Worm (Caenorhabditis elegans) whole organism, L1 larva: Measurements from ENCODE around the gene Y54G2A.52.

Experiments used
- C34B4.2 ChIP-seq: sonication (generic microtip); optimal IDR thresholded peaks from 2 replicates; lab custom pipeline; 2017; ENCODE audit warnings: mild to moderate bottlenecking, missing genetic modification characterization, missing compliant biosample characterization
- Y116A8C.19 ChIP-seq: sonication (generic microtip); optimal IDR thresholded peaks from 2 replicates; lab custom pipeline; 2016; ENCODE audit warnings: missing compliant biosample characterization, missing genetic modification characterization, borderline replicate concordance
- aha-1 ChIP-seq: fragments of 150-350 bp; optimal IDR thresholded peaks from 2 replicates; lab custom pipeline; 2014; ENCODE audit warnings: missing biosample characterization, missing genetic modification characterization
- alr-1 ChIP-seq: fragments of 200-800 bp; sonication (Bioruptor generic); optimal IDR thresholded peaks from 2 replicates; lab custom pipeline; 2018; ENCODE audit warnings: borderline replicate concordance, mild to moderate bottlenecking, missing genetic modification characterization, missing compliant biosample characterization
- ama-1 ChIP-seq: fragments of 150-350 bp; optimal IDR thresholded peaks from 2 replicates; lab custom pipeline; 2014
- blmp-1 ChIP-seq: fragments of 150-350 bp; optimal IDR thresholded peaks from 2 replicates; lab custom pipeline; 2014; ENCODE audit warnings: missing biosample characterization, missing genetic modification characterization
- ceh-82 ChIP-seq, 3 experiments: fragments of 150-350 bp in 1 of 3; sonication (generic microtip) in 2 of 3; optimal IDR thresholded peaks; 2 replicates each; lab custom pipeline; 2014 to 2017; ENCODE audit warnings: missing biosample characterization in 3 of 3, missing genetic modification characterization in 3 of 3
- ceh-88 ChIP-seq: fragments of 200-800 bp; sonication (Bioruptor generic); IDR thresholded peaks from 2 replicates; pipeline ENCODE4 v1.3.6; 2022; ENCODE audit warnings: missing genetic modification characterization, missing compliant biosample characterization
- ceh-90 ChIP-seq: sonication (generic microtip); optimal IDR thresholded peaks from 2 replicates; lab custom pipeline; 2016; ENCODE audit warnings: missing genetic modification characterization, missing compliant biosample characterization
- ces-1 ChIP-seq: fragments of 150-350 bp; optimal IDR thresholded peaks from 2 replicates; lab custom pipeline; 2014; ENCODE audit warnings: missing biosample characterization, missing genetic modification reagents, missing genetic modification characterization
- dpl-1 ChIP-seq, 3 experiments: fragments of 150-350 bp in 2 of 3; sonication (generic microtip) in 1 of 3; optimal IDR thresholded peaks; 2 replicates each; lab custom pipeline; 2014 to 2017; ENCODE audit warnings: missing biosample characterization in 3 of 3, missing genetic modification characterization in 3 of 3, missing genetic modification reagents in 3 of 3
- efl-3 ChIP-seq: fragments of 200-800 bp; sonication (Bioruptor generic); optimal IDR thresholded peaks from 2 replicates; lab custom pipeline; 2018; ENCODE audit warnings: mild to moderate bottlenecking, missing genetic modification characterization, missing compliant biosample characterization
- egl-27 ChIP-seq, 2 experiments: fragments of 150-350 bp in 1 of 2; sonication (generic microtip); optimal IDR thresholded peaks; 3 replicates each; lab custom pipeline; 2017 to 2018; ENCODE audit warnings: missing biosample characterization in 2 of 2, missing genetic modification characterization in 2 of 2, missing genetic modification reagents in 2 of 2
- elt-2 ChIP-seq: sonication (generic microtip); optimal IDR thresholded peaks from 2 replicates; lab custom pipeline; 2016; ENCODE audit warnings: missing genetic modification characterization, mild to moderate bottlenecking, inconsistent platforms, missing compliant biosample characterization, missing genetic modification reagents
- ets-5 ChIP-seq: fragments of 200-800 bp; sonication (Bioruptor generic); IDR thresholded peaks from 2 replicates; pipeline ENCODE4 v1.3.6; 2022; ENCODE audit warnings: missing genetic modification characterization, missing compliant biosample characterization
- fkh-10 ChIP-seq: sonication (generic microtip); optimal IDR thresholded peaks from 2 replicates; lab custom pipeline; 2017; ENCODE audit warnings: missing biosample characterization, missing genetic modification reagents, missing genetic modification characterization
- fkh-4 ChIP-seq: sonication (generic microtip); optimal IDR thresholded peaks from 2 replicates; lab custom pipeline; 2016; ENCODE audit warnings: missing compliant biosample characterization, missing genetic modification characterization, borderline replicate concordance
- grh-1 ChIP-seq: fragments of 200-800 bp; sonication (Bioruptor generic); IDR thresholded peaks from 2 replicates; pipeline ENCODE4 v1.3.6; 2022; ENCODE audit warnings: missing genetic modification reagents, missing genetic modification characterization, missing compliant biosample characterization
- hlh-4 ChIP-seq: sonication (generic microtip); optimal IDR thresholded peaks from 2 replicates; lab custom pipeline; 2016; ENCODE audit warnings: mild to moderate bottlenecking, missing genetic modification characterization, missing compliant biosample characterization
- isw-1 ChIP-seq: fragments of 200-800 bp; sonication (Bioruptor generic); IDR thresholded peaks from 2 replicates; pipeline ENCODE4 v1.3.6; 2022; ENCODE audit warnings: missing genetic modification characterization, missing compliant biosample characterization
- jun-1 ChIP-seq: fragments of 150-350 bp; optimal IDR thresholded peaks from 2 replicates; lab custom pipeline; 2014; ENCODE audit warnings: missing biosample characterization, missing genetic modification reagents, missing genetic modification characterization
- lin-14 ChIP-seq: fragments of 200-800 bp; sonication (Bioruptor generic); optimal IDR thresholded peaks from 2 replicates; lab custom pipeline; 2018; ENCODE audit warnings: mild to moderate bottlenecking, missing genetic modification characterization, moderate library complexity, missing compliant biosample characterization
- lin-15B ChIP-seq: fragments of 150-350 bp; sonication (generic microtip); optimal IDR thresholded peaks from 3 replicates; lab custom pipeline; 2014; ENCODE audit warnings: missing biosample characterization, missing genetic modification characterization
- lin-39 ChIP-seq: fragments of 150-350 bp; optimal IDR thresholded peaks from 2 replicates; lab custom pipeline; 2014; ENCODE audit warnings: missing biosample characterization, missing genetic modification reagents, missing genetic modification characterization
- lsy-2 ChIP-seq, 2 experiments: fragments of 150-350 bp; optimal IDR thresholded peaks; 2 replicates each; lab custom pipeline; 2014; ENCODE audit warnings: missing biosample characterization in 2 of 2, missing genetic modification characterization in 2 of 2
- mab-9 ChIP-seq: fragments of 200-800 bp; sonication (Bioruptor generic); IDR thresholded peaks from 2 replicates; pipeline ENCODE4 v1.3.6; 2022; ENCODE audit warnings: missing genetic modification reagents, missing genetic modification characterization, missing compliant biosample characterization
- mdl-1 ChIP-seq, 2 experiments: fragments of 150-350 bp; optimal IDR thresholded peaks; 2 replicates each; lab custom pipeline; 2014 to 2017; ENCODE audit warnings: missing biosample characterization in 2 of 2, missing genetic modification characterization in 2 of 2, inconsistent platforms in 1 of 2
- mef-2 ChIP-seq: fragments of 150-350 bp; optimal IDR thresholded peaks from 2 replicates; lab custom pipeline; 2014; ENCODE audit warnings: missing biosample characterization, missing genetic modification characterization
- nhr-12 ChIP-seq: sonication (generic microtip); optimal IDR thresholded peaks from 2 replicates; lab custom pipeline; 2017; ENCODE audit warnings: missing biosample characterization, missing genetic modification characterization
- nhr-19 ChIP-seq: fragments of 200-800 bp; sonication (Bioruptor generic); conservative IDR thresholded peaks from 2 replicates; pipeline ENCODE4 v1.3.6; 2022; ENCODE audit warnings: missing genetic modification characterization, missing compliant biosample characterization
- nhr-20 ChIP-seq: sonication (generic microtip); optimal IDR thresholded peaks from 2 replicates; lab custom pipeline; 2016; ENCODE audit warnings: mild to moderate bottlenecking, missing genetic modification characterization, missing compliant biosample characterization
- nhr-47 ChIP-seq: sonication (generic microtip); optimal IDR thresholded peaks from 2 replicates; lab custom pipeline; 2016; ENCODE audit warnings: mild to moderate bottlenecking, missing genetic modification characterization, moderate library complexity, missing compliant biosample characterization
- nhr-71 ChIP-seq: sonication (generic microtip); optimal IDR thresholded peaks from 2 replicates; lab custom pipeline; 2016; ENCODE audit warnings: mild to moderate bottlenecking, missing genetic modification characterization, moderate library complexity, missing compliant biosample characterization
- nhr-77 ChIP-seq: fragments of 150-350 bp; optimal IDR thresholded peaks from 2 replicates; lab custom pipeline; 2014; ENCODE audit warnings: missing biosample characterization, missing genetic modification characterization
- nhr-84 ChIP-seq: sonication (generic microtip); optimal IDR thresholded peaks from 2 replicates; lab custom pipeline; 2017; ENCODE audit warnings: missing biosample characterization, missing genetic modification characterization
- nhr-90 ChIP-seq: sonication (generic microtip); optimal IDR thresholded peaks from 2 replicates; lab custom pipeline; 2016; ENCODE audit warnings: mild to moderate bottlenecking, missing genetic modification characterization, missing compliant biosample characterization; ENCODE audit not compliant: poor library complexity
- pag-3 ChIP-seq: sonication (generic microtip); optimal IDR thresholded peaks from 2 replicates; lab custom pipeline; 2017; ENCODE audit warnings: missing genetic modification characterization, mild to moderate bottlenecking, missing compliant biosample characterization, antibody characterized with exemption, borderline replicate concordance; ENCODE audit not compliant: insufficient read depth
- rnt-1 ChIP-seq: sonication (generic microtip); optimal IDR thresholded peaks from 2 replicates; lab custom pipeline; 2016; ENCODE audit warnings: mild to moderate bottlenecking, missing genetic modification characterization, moderate library complexity, missing compliant biosample characterization
- snpc-4 ChIP-seq: fragments of 150-350 bp; optimal IDR thresholded peaks from 2 replicates; lab custom pipeline; 2014; ENCODE audit warnings: missing biosample characterization, missing genetic modification characterization
- snu-23 ChIP-seq: sonication (generic microtip); optimal IDR thresholded peaks from 2 replicates; lab custom pipeline; 2016; ENCODE audit warnings: missing genetic modification characterization, missing compliant biosample characterization
- sox-4 ChIP-seq: sonication (generic microtip); optimal IDR thresholded peaks from 2 replicates; lab custom pipeline; 2016; ENCODE audit warnings: missing genetic modification characterization, missing compliant biosample characterization
- unc-86 ChIP-seq: sonication (generic microtip); optimal IDR thresholded peaks from 2 replicates; lab custom pipeline; 2016; ENCODE audit warnings: missing genetic modification characterization, missing compliant biosample characterization
- xbp-1 ChIP-seq: sonication (generic microtip); optimal IDR thresholded peaks from 2 replicates; lab custom pipeline; 2016; ENCODE audit warnings: missing genetic modification characterization, missing compliant biosample characterization

Y54G2A.52 gene

DNA sequence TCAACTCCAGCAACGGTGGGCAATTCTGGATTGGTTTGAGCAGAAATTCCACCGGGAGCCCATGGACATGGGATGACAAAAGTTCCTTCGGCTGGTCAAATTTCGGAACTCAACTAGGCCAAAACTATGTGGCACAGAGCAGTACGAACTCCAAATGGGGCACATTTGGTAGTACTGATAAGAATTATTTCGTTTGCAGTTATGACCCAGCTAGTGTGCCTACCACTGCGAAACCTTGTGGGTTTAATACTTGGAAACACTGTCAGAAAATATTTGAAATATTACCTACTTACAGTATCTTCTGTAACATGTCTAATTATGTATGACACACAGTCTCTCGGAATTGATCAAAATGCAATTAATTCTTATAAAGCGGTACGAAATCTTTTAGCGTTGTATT is 27.8 kb upstream of the Y54G2A.52 start:
- no peak for TF ChIP-seq lin-15B (tag; lab: Kevin White, UChicago)
- TF ChIP-seq nhr-47 (tag; lab: Kevin White, UChicago) = no peak
- peak; percentile 85 for TF ChIP-seq alr-1 (tag; lab: Kevin White, UChicago)

DNA sequence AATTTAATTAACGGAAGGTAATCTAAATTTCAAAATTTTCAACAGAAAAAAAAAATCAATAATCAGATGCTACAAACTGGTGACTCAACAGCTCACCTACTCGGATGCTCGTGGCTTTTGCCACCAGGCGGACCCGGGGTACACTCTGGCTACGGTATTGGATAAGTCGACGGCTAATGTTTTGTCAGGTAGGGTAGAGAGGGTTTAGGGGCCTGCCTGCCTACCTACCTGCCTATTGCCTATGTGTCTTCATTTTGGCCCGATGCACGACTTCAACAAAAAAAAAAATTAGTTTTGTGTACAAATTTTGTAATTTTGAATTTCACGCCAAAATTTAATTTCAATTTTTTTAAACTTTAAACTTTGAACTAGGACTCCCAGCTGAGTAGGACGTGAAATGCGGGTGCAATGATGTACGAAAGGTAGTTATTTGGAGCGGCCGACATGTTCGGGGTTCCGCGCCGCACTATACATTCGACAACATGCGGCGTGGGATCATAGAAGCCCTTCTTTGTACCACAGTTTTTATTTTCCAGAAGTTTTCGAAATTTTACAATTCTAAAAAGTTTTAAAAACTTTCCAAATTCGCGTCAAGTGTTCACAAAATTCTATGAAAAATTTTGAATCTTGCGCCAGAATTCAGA is 27.1 kb upstream of the Y54G2A.52 start:
- TF ChIP-seq snpc-4 (tag; lab: Kevin White, UChicago) (peak; percentile 49), nhr-47 (tag; lab: Kevin White, UChicago) (no peak)
- TF ChIP-seq, all 84 proteins: peak for 1

DNA sequence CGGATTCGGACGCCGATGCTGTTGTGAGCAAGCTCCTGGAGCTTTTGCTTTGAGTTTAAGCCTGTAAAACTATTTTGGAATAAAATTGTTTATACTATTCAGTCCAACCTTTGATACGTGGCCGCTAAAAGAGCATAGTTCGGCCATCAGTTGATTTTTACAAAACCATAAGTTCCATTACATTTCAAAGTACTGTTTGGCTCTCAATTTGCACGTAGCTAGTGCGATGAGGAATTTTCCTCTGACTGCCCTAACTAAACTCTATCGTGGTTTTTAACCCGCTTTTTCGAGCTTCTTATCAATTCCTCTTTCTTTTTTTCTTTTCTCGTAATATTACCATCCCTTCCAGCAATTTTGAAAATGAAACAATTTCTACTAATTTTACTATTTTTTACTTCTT is 25.0 kb upstream of the Y54G2A.52 start, which contains the start of gene clec-80:
TSS of gene clec-80 (plus strand) at position 301 of the 400 bp plus-strand sequence.
- TF ChIP-seq Y116A8C.19 (tag; lab: Kevin White, UChicago) (no peak), ceh-90 (no peak), egl-27 (tag; optimal IDR thresholded peaks at IDR 0.05; lab: Kevin White, UChicago) (no peak), lin-39 (no peak), nhr-47 (tag; lab: Kevin White, UChicago) (no peak), nhr-90 (tag; lab: Kevin White, UChicago) (no peak), blmp-1 (tag; lab: Kevin White, UChicago) (no peak), ces-1 (no peak), lsy-2 (tag; optimal IDR thresholded peaks at IDR 0.05; lab: Kevin White, UChicago) (no peak), nhr-19 (no peak), mef-2 (no peak), fkh-4 (tag; lab: Kevin White, UChicago) (no peak), nhr-71 (no peak), unc-86 (tag; lab: Kevin White, UChicago) (no peak), mdl-1 (tag; optimal IDR thresholded peaks at IDR 0.05; lab: Kevin White, UChicago) (no peak), aha-1 (tag; lab: Kevin White, UChicago) (no peak), hlh-4 (tag; lab: Kevin White, UChicago) (no peak), lin-14 (no peak), jun-1 (tag; lab: Kevin White, UChicago) (no peak), ceh-88 (no peak)

DNA sequence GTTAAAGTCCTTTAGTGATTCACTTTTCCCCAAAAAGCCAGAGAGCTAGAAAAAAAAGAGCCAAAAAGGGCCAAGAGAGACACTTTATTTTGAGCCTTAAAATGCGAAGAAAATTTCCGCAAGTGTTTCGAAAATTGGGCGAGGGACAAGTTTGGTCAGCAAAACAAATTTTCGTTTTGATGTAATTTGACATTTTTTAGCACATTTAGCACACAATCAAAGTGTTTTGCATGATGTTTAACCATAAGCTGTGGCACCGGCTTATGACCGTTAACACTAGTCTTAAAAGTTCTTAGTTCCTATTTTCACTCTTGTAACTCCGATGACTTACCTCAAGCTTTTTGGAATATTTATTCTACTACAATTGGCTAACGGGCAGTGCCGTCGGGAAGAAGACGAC is 21.9 kb upstream of the Y54G2A.52 start, which contains the start of gene Y54G2A.37:
TSS of gene Y54G2A.37 (plus strand) at position 301 of the 400 bp plus-strand sequence.
- TF ChIP-seq elt-2 (tag; lab: Kevin White, UChicago) = no peak
- no peak for TF ChIP-seq dpl-1 (GFP tag; optimal IDR thresholded peaks at IDR 0.05; lab: Kevin White, UChicago)
- no peak for TF ChIP-seq mab-9
- no peak for TF ChIP-seq nhr-77 (tag; lab: Kevin White, UChicago)
- TF ChIP-seq rnt-1 (tag; lab: Kevin White, UChicago) = no peak
- no peak for TF ChIP-seq pag-3 (tag; lab: Kevin White, UChicago)
- no peak for TF ChIP-seq lin-15B (tag; lab: Kevin White, UChicago)
- no peak for TF ChIP-seq lin-39
- no peak for TF ChIP-seq egl-27 (tag; optimal IDR thresholded peaks at IDR 0.05; lab: Kevin White, UChicago)
- no peak for TF ChIP-seq alr-1 (tag; lab: Kevin White, UChicago)
- TF ChIP-seq ceh-82 (tag; optimal IDR thresholded peaks at IDR 0.05; lab: Kevin White, UChicago) = no peak

DNA sequence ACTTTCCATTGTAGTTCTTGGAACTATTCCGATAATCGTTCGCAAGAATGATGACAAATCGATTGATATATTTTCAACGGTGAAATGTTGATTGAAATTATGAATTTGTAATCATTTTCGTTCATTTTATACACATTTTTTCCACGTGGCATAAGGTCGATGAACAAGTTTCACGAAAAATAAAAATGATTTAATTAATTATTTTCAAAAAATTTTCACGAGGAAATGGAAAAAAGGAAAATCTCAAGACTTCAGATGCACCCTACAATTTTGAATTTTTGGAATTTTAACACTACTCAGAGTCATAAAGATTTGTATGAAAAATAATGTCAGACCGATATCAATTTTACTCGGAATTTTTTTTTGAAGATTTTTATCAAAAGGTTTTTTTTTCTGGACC is 21.1 kb upstream of the Y54G2A.52 start, which contains the start of gene Y54G2A.13:
TSS of gene Y54G2A.13 (minus strand) at position 101 of the 400 bp plus-strand sequence.
- TF ChIP-seq ceh-82 (tag; optimal IDR thresholded peaks at IDR 0.05; lab: Kevin White, UChicago) (no peak), jun-1 (tag; lab: Kevin White, UChicago) (no peak), nhr-20 (tag; lab: Kevin White, UChicago) (no peak), snu-23 (GFP tag; lab: Kevin White, UChicago) (no peak), C34B4.2 (tag; lab: Kevin White, UChicago) (no peak), isw-1 (GFP tag; lab: Robert Waterston, UW) (no peak), fkh-10 (GFP tag; lab: Kevin White, UChicago) (no peak), rnt-1 (tag; lab: Kevin White, UChicago) (no peak), mef-2 (no peak), ceh-90 (no peak), nhr-12 (tag; lab: Kevin White, UChicago) (no peak), nhr-84 (tag; lab: Kevin White, UChicago) (no peak), nhr-47 (tag; lab: Kevin White, UChicago) (no peak), xbp-1 (no peak), grh-1 (no peak), ama-1 (lab: Kevin White, UChicago) (no peak), ets-5 (GFP tag; lab: Robert Waterston, UW) (no peak), efl-3 (no peak), sox-4 (tag; lab: Kevin White, UChicago) (no peak), pag-3 (tag; lab: Kevin White, UChicago) (no peak)
